Worm (Caenorhabditis elegans): ENCODE measurements around the gene Y44A6D.1.

The Y44A6D.1 gene

ce11 chrV:20790011-20790410 lies at the start of gene Y44A6D.1:
Y44A6D.1 (minus strand) TSS chrV:20790033.
- TF ChIP-seq bed-3 (GFP tag; optimal IDR thresholded peaks at IDR 0.05) (no peak), ztf-11 (tag; optimal IDR thresholded peaks at IDR 0.05) (no peak), drap-1 (GFP tag; optimal IDR thresholded peaks at IDR 0.05) (peak; percentile 39), mab-5 (tag; optimal IDR thresholded peaks at IDR 0.05) (no peak), lin-13 (tag; optimal IDR thresholded peaks at IDR 0.05) (no peak), blmp-1 (tag; optimal IDR thresholded peaks at IDR 0.05) (no peak)

DNA sequence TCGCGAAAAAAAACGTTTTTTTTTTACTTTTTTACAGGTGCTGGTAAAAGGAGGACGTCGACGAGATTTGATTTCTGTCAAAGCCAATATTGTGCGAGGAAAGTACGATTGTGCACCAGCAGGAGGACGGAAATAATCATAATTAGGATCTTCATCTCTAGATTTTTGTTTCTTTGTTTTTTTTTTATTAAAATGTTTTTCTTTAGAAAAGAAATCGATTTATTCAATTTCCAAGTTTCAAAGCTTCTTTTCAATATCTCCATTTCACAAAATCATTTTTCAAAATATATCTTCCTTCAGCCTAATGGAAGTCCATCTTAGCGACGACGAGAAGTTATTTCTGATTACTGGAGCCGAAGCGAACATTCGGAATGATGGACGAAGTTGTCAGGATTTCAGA lies 48.7 kb upstream of the Y44A6D.1 start, which contains the start of gene exos-7:
TSS of gene exos-7 (plus strand) at position 301 of the 400 bp plus-strand sequence.
- TF ChIP-seq mab-5 (tag; optimal IDR thresholded peaks at IDR 0.05), result no peak

DNA sequence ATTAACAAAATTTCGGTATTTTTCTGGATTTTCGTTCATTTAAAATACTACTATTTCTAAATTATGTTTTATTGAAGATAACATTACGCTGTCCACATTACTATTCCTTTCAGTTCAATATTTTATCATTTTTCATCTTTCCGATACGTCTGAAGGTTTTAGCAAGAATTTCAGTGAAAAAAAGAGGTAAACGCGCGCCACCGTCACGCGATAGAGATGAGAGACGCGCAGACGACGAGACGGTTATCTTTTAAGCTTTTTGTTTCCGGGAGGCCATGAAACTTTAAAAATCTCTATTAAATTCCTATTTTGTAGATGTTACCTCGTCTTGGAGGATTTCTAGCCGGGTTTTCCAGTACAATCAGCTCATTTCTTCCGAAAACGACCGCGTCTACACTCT lies 47.9 kb upstream of the Y44A6D.1 start, which contains the start of gene mrps-12:
TSS of gene mrps-12 (plus strand) at position 316 of the 400 bp plus-strand sequence.
- peak; percentile 41 for TF ChIP-seq ceh-83 (GFP tag; optimal IDR thresholded peaks at IDR 0.05)
- TF ChIP-seq unc-62 (GFP tag; optimal IDR thresholded peaks at IDR 0.05), result no peak
- peak; percentile 10 for TF ChIP-seq ces-1 (GFP tag; optimal IDR thresholded peaks at IDR 0.05)

- TF ChIP-seq ces-1 (GFP tag; optimal IDR thresholded peaks at IDR 0.05), result peak; percentile 90
- TF ChIP-seq bed-3 (GFP tag; optimal IDR thresholded peaks at IDR 0.05), result peak; percentile 15
- no peak for TF ChIP-seq drap-1 (GFP tag; optimal IDR thresholded peaks at IDR 0.05)
- no peak for TF ChIP-seq snpc-4 (tag; optimal IDR thresholded peaks at IDR 0.05)
- peak; percentile 63 for TF ChIP-seq sptf-1 (tag; optimal IDR thresholded peaks at IDR 0.05)
- peak; percentile 7 for TF ChIP-seq lin-13 (tag; optimal IDR thresholded peaks at IDR 0.05)
- peak; percentile 52 for TF ChIP-seq mep-1 (tag; optimal IDR thresholded peaks at IDR 0.05)
These were observed 42.7 kb upstream of the Y44A6D.1 start for ce11 chrV:20832554-20832963.

DNA sequence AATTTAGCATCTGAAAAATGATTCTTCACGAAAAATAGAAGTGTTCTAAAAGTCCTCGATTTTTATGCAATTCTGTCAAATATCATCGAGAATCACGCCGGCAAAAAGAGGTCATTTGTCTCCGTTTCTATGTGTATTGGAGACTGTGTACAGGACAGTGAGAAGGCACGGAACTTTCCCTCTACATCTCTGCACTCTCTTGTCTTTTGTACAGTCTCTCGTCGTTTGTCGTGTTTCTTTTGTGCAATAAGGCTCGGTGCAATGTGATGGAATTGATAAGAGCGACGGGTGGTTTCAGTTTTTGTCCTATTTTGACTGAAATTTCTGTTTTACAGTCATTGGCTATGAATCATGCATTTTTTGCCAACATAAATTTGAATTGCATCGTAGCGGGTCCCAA lies 42.0 kb upstream of the Y44A6D.1 start:
- TF ChIP-seq ceh-83 (GFP tag; optimal IDR thresholded peaks at IDR 0.05) (no peak), unc-62 (GFP tag; optimal IDR thresholded peaks at IDR 0.05) (no peak), zip-8 (tag; optimal IDR thresholded peaks at IDR 0.05) (no peak), pha-4 (tag; optimal IDR thresholded peaks at IDR 0.05) (peak; percentile 45)

DNA sequence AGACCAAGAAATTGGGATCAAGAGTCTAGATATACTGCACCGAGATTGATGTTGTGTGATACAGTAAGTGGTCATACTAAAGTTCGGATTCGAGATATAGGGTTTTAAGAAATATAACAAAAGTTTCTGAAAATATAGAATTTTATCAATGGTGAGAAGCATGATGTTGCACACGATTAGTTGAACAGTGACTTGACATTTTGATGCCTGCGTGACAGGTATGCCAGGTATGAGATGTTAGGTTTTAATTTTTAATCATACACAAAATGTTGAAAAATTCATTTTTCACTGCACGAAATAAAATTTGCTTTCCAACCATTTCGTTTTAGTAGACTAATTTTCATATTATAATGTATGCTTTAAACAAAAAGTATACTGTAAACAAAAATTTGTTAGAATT lies 40.6 kb upstream of the Y44A6D.1 start:
- TF ChIP-seq ces-1 (GFP tag; optimal IDR thresholded peaks at IDR 0.05), result no peak
- TF ChIP-seq blmp-1 (tag; optimal IDR thresholded peaks at IDR 0.05), result no peak
- TF ChIP-seq lin-32 (GFP tag; optimal IDR thresholded peaks at IDR 0.05), result no peak
- TF ChIP-seq drap-1 (GFP tag; optimal IDR thresholded peaks at IDR 0.05), result no peak
- TF ChIP-seq flh-1 (GFP tag; optimal IDR thresholded peaks at IDR 0.05), result no peak
- no peak for TF ChIP-seq mep-1 (tag; optimal IDR thresholded peaks at IDR 0.05)
- no peak for TF ChIP-seq nhr-28 (tag; optimal IDR thresholded peaks at IDR 0.05)
- no peak for TF ChIP-seq ham-2 (GFP tag; optimal IDR thresholded peaks at IDR 0.05)
- no peak for TF ChIP-seq sptf-1 (tag; optimal IDR thresholded peaks at IDR 0.05)
- no peak for TF ChIP-seq mls-2 (tag; optimal IDR thresholded peaks at IDR 0.05)
- no peak for TF ChIP-seq bed-3 (GFP tag; optimal IDR thresholded peaks at IDR 0.05)
- TF ChIP-seq elt-3 (tag; optimal IDR thresholded peaks at IDR 0.05), result no peak
- TF ChIP-seq snpc-4 (tag; optimal IDR thresholded peaks at IDR 0.05), result no peak
- TF ChIP-seq unc-62 (GFP tag; optimal IDR thresholded peaks at IDR 0.05), result no peak
- TF ChIP-seq cnd-1 (tag; optimal IDR thresholded peaks at IDR 0.05), result no peak
- TF ChIP-seq tbx-8 (GFP tag; optimal IDR thresholded peaks at IDR 0.05), result no peak
- TF ChIP-seq unc-120 (tag; optimal IDR thresholded peaks at IDR 0.05; ENCODE audit: poor library complexity, severe bottlenecking), result no peak
- TF ChIP-seq M03D4.4 (tag; optimal IDR thresholded peaks at IDR 0.05), result no peak
- no peak for TF ChIP-seq nhr-76 (tag; optimal IDR thresholded peaks at IDR 0.05)
- TF ChIP-seq mab-5 (tag; optimal IDR thresholded peaks at IDR 0.05), result no peak

DNA sequence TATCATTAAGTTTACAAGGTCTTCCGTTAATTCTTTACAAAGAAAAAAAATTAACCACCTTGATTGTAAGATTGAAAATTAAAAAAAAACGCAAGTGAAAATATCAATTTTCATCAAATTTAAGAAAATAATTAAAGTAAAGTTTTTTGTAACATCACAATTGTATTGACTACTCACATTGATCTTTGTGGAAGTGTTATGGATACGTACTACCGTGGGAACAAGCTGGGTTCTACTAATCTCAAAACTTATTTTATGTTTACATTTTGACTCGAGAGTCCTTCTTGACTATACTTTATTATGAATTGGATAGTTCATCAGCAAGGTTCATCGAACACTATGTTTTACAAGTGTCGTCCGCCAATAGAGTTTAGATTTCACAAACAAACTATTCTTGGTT lies 39.7 kb upstream of the Y44A6D.1 start, which contains the start of gene num-1:
TSS of gene num-1 (plus strand) at position 301 of the 400 bp plus-strand sequence.
- no peak for TF ChIP-seq nhr-2 (tag; optimal IDR thresholded peaks at IDR 0.05)
- no peak for TF ChIP-seq nhr-237 (tag; optimal IDR thresholded peaks at IDR 0.05)
- TF ChIP-seq hlh-1 (tag; optimal IDR thresholded peaks at IDR 0.05), result no peak
- TF ChIP-seq unc-62 (GFP tag; optimal IDR thresholded peaks at IDR 0.05), result no peak
- TF ChIP-seq unc-120 (tag; optimal IDR thresholded peaks at IDR 0.05; ENCODE audit: poor library complexity, severe bottlenecking), result no peak
- no peak for TF ChIP-seq elt-3 (tag; optimal IDR thresholded peaks at IDR 0.05)
- TF ChIP-seq mab-5 (tag; optimal IDR thresholded peaks at IDR 0.05), result no peak
- TF ChIP-seq zip-8 (tag; optimal IDR thresholded peaks at IDR 0.05), result no peak
- no peak for TF ChIP-seq sem-2 (GFP tag; optimal IDR thresholded peaks at IDR 0.05)
- no peak for TF ChIP-seq bed-3 (GFP tag; optimal IDR thresholded peaks at IDR 0.05)
- TF ChIP-seq cnd-1 (tag; optimal IDR thresholded peaks at IDR 0.05), result no peak

Measured in whole organism, mixed stage, embryonic.